Worm (Caenorhabditis elegans): ENCODE results near the gene cyp-35A4.

DNA sequence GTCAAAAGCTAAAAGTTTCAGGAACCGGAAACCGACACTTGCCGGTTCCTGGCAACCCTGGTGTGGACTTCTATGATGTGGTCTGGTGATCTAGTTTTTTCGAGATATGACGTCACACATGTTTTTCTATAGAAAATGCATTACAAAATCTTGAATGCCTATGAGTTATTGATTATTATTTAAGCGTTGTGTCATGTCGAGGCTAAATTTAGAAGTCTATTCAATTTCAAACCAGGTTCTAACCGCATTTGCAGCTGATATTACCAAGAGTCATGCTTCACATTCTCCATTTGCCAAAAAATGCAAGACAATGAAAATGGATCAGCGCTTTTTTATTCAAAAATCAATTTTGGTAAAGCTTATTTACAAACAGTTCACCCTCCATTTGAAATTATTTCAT lies 12.2 kb upstream of the cyp-35A4 start, which contains the start of gene K09D9.3:
- TF ChIP-seq ref-1 (GFP tag; conservative IDR thresholded peaks at IDR 0.05), result no peak
- no peak for TF ChIP-seq ztf-23 (GFP tag; IDR thresholded peaks at IDR 0.05)
- TF ChIP-seq ztf-29 (GFP tag; IDR thresholded peaks at IDR 0.05), result no peak
- no peak for TF ChIP-seq tab-1 (GFP tag; IDR thresholded peaks at IDR 0.05)
- TF ChIP-seq T22C8.4 (GFP tag; IDR thresholded peaks at IDR 0.05), result no peak
- TF ChIP-seq flt-1 (GFP tag; IDR thresholded peaks at IDR 0.05), result no peak
- TF ChIP-seq cog-1 (tag; optimal IDR thresholded peaks at IDR 0.05), result no peak

Measured in whole organism, midembryonic.